Worm (Caenorhabditis elegans) whole organism, midembryonic: Measurements from ENCODE around the gene W05E10.1.

Source experiments
- cog-1 ChIP-seq: sonication (generic microtip); optimal IDR thresholded peaks from 2 replicates; lab custom pipeline; 2016; ENCODE audit warnings: missing genetic modification characterization, missing compliant biosample characterization
- flt-1 ChIP-seq: fragments of 200-800 bp; sonication (Bioruptor generic); IDR thresholded peaks from 2 replicates; pipeline ENCODE4 v1.3.6; 2022; ENCODE audit warnings: missing genetic modification characterization, missing compliant biosample characterization
- med-1 ChIP-seq: sonication (generic microtip); optimal IDR thresholded peaks from 2 replicates; lab custom pipeline; 2017; ENCODE audit warnings: missing genetic modification characterization, mild to moderate bottlenecking, missing compliant biosample characterization, antibody characterized with exemption, missing genetic modification reagents; ENCODE audit not compliant: insufficient read depth
- ref-1 ChIP-seq: fragments of 200-800 bp; sonication (Bioruptor generic); conservative IDR thresholded peaks from 2 replicates; pipeline ENCODE4 v1.3.6; 2022; ENCODE audit warnings: missing genetic modification reagents, missing genetic modification characterization, missing compliant biosample characterization
- tab-1 ChIP-seq: fragments of 200-800 bp; sonication (Bioruptor generic); IDR thresholded peaks from 2 replicates; pipeline ENCODE4 v1.3.6; 2022; ENCODE audit warnings: missing genetic modification characterization, missing compliant biosample characterization
- ztf-23 ChIP-seq: fragments of 200-800 bp; sonication (Bioruptor generic); IDR thresholded peaks from 2 replicates; pipeline ENCODE4 v1.3.6; 2022; ENCODE audit warnings: missing genetic modification reagents, missing genetic modification characterization, missing compliant biosample characterization
- ztf-29 ChIP-seq: fragments of 200-800 bp; sonication (Bioruptor generic); IDR thresholded peaks from 2 replicates; pipeline ENCODE4 v1.3.6; 2022; ENCODE audit warnings: missing genetic modification reagents, missing genetic modification characterization, missing compliant biosample characterization

DNA sequence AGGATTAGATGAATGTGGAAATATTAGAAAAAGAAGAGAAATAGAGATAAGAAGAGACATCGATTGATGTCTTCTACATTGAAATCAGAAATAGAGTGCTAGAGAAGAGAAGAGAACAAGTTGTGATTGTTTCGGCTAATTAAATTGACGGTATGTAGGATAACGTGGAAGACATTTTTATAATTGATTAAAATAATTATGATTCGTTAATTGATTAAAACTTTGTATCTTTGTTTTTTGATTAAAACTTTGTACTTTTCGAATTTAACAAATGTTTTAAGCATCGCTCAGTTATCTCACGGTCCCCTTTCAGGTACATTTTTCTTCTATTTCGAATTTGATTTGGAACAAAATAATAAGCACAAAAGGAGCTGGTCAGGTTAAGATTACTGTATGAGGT, 19.0 kb downstream of the W05E10.1 start, which contains the start of gene lgc-44:
- TF ChIP-seq ztf-23 (GFP tag; lab: Robert Waterston, UW) (no peak), ztf-29 (GFP tag; lab: Robert Waterston, UW) (no peak), flt-1 (GFP tag; lab: Robert Waterston, UW) (no peak), cog-1 (tag; lab: Kevin White, UChicago) (no peak), ref-1 (no peak), tab-1 (GFP tag; lab: Robert Waterston, UW) (no peak), med-1 (GFP tag; lab: Kevin White, UChicago) (no peak)
